Worm (Caenorhabditis elegans) whole organism, early embryonic: ENCODE measurements around the gene col-96.

ENCODE experiments used
- F13C5.2 ChIP-seq: sonication (generic microtip); optimal IDR thresholded peaks from 2 replicates; lab custom pipeline; 2017; ENCODE audit warnings: mild to moderate bottlenecking, missing genetic modification characterization, inconsistent platforms, missing compliant biosample characterization
- ceh-13 ChIP-seq: fragments of 200-800 bp; sonication (Bioruptor generic); optimal IDR thresholded peaks from 2 replicates; lab custom pipeline; 2018; ENCODE audit warnings: mild to moderate bottlenecking, missing genetic modification characterization, missing compliant biosample characterization
- hmbx-1 ChIP-seq: sonication (generic microtip); optimal IDR thresholded peaks from 2 replicates; lab custom pipeline; 2016; ENCODE audit warnings: mild to moderate bottlenecking, missing genetic modification characterization, missing compliant biosample characterization
- hnd-1 ChIP-seq: sonication (generic microtip); optimal IDR thresholded peaks from 2 replicates; lab custom pipeline; 2016; ENCODE audit warnings: missing genetic modification characterization, missing compliant biosample characterization
- sea-1 ChIP-seq: fragments of 200-800 bp; sonication (Bioruptor generic); conservative IDR thresholded peaks from 2 replicates; pipeline ENCODE4 v1.3.6; 2022; ENCODE audit warnings: missing genetic modification characterization, missing compliant biosample characterization
- tbx-37 ChIP-seq: fragments of 200-800 bp; sonication (Bioruptor generic); conservative IDR thresholded peaks from 2 replicates; pipeline ENCODE4 v1.3.6; 2022; ENCODE audit warnings: missing genetic modification reagents, missing genetic modification characterization, missing compliant biosample characterization

ce11 chrIII:11656389-11656788 is 50.2 kb downstream of the col-96 start:
- TF ChIP-seq F13C5.2 = no peak
- TF ChIP-seq hmbx-1 (tag; lab: Kevin White, UChicago) = no peak
- no peak for TF ChIP-seq sea-1 (GFP tag; lab: Robert Waterston, UW)
- TF ChIP-seq tbx-37 (GFP tag; lab: Robert Waterston, UW) = no peak
- no peak for TF ChIP-seq ceh-13 (GFP tag; lab: Kevin White, UChicago)
- no peak for TF ChIP-seq hnd-1 (tag; lab: Kevin White, UChicago)
